Worm (Caenorhabditis elegans): ENCODE results near the gene cnb-1.

The cnb-1 gene

ce11 chrV:11375150-11375792, at the start of gene cnb-1:
Gene cnb-1 (plus strand): TSS chrV:11375742.
- TF ChIP-seq F13C5.2 (tag; optimal IDR thresholded peaks at IDR 0.05) (peak; percentile 13), tbx-11 (GFP tag; IDR thresholded peaks at IDR 0.05) (no peak)

- no peak for TF ChIP-seq ceh-13 (GFP tag; optimal IDR thresholded peaks at IDR 0.05)
- TF ChIP-seq flt-1 (GFP tag; IDR thresholded peaks at IDR 0.05): peak; percentile 50; the same call in 1 of the 2 replicates
Measured at ce11 chrV:11326914-11327367, 48.6 kb upstream of the cnb-1 start, which contains the start of gene tmed-10. Gene tmed-10 (minus strand): TSS chrV:11326964.

ce11 chrV:11329100-11329499, 46.4 kb upstream of the cnb-1 start, which contains the start of gene F47G9.6:
Gene F47G9.6 (plus strand): TSS chrV:11329400.
- TF ChIP-seq tbx-11 (GFP tag; IDR thresholded peaks at IDR 0.05) (no peak), ceh-13 (GFP tag; optimal IDR thresholded peaks at IDR 0.05) (no peak), sea-1 (GFP tag; conservative IDR thresholded peaks at IDR 0.05) (no peak), ets-7 (tag; optimal IDR thresholded peaks at IDR 0.05) (no peak), hmg-4 (GFP tag; optimal IDR thresholded peaks at IDR 0.05) (no peak), ceh-36 (tag; optimal IDR thresholded peaks at IDR 0.05) (no peak), B0310.2 (tag; optimal IDR thresholded peaks at IDR 0.05) (no peak), F13C5.2 (tag; optimal IDR thresholded peaks at IDR 0.05) (no peak), aly-1 (tag; optimal IDR thresholded peaks at IDR 0.05) (no peak), pes-1 (GFP tag; IDR thresholded peaks at IDR 0.05) (no peak), hmbx-1 (tag; optimal IDR thresholded peaks at IDR 0.05) (no peak), tra-4 (tag; optimal IDR thresholded peaks at IDR 0.05) (no peak), tbx-37 (GFP tag; conservative IDR thresholded peaks at IDR 0.05) (no peak), ama-1 (optimal IDR thresholded peaks at IDR 0.05) (no peak), hnd-1 (tag; optimal IDR thresholded peaks at IDR 0.05) (no peak), scrt-1 (GFP tag; IDR thresholded peaks at IDR 0.05) (no peak), flt-1 (GFP tag; IDR thresholded peaks at IDR 0.05) (no peak)

ce11 chrV:11331811-11332210, 43.7 kb upstream of the cnb-1 start:
- TF ChIP-seq flt-1 (GFP tag; IDR thresholded peaks at IDR 0.05): 0 out of 2 replicates have a peak, but pooled peaks have one; percentile 30

ce11 chrV:11334193-11334592, 41.3 kb upstream of the cnb-1 start, which contains the start of gene T02E9.6:
Gene T02E9.6 (minus strand): TSS chrV:11334293.
- TF ChIP-seq aly-1 (tag; optimal IDR thresholded peaks at IDR 0.05): no peak

- no peak for TF ChIP-seq flt-1 (GFP tag; IDR thresholded peaks at IDR 0.05)
- TF ChIP-seq hmg-4 (GFP tag; optimal IDR thresholded peaks at IDR 0.05): no peak
- TF ChIP-seq ama-1 (optimal IDR thresholded peaks at IDR 0.05): no peak
- TF ChIP-seq scrt-1 (GFP tag; IDR thresholded peaks at IDR 0.05): no peak
- TF ChIP-seq ets-7 (tag; optimal IDR thresholded peaks at IDR 0.05): no peak
- no peak for TF ChIP-seq B0310.2 (tag; optimal IDR thresholded peaks at IDR 0.05)
- no peak for TF ChIP-seq ceh-13 (GFP tag; optimal IDR thresholded peaks at IDR 0.05)
- no peak for TF ChIP-seq aly-1 (tag; optimal IDR thresholded peaks at IDR 0.05)
- TF ChIP-seq hnd-1 (tag; optimal IDR thresholded peaks at IDR 0.05): no peak
- no peak for TF ChIP-seq tbx-37 (GFP tag; conservative IDR thresholded peaks at IDR 0.05)
- TF ChIP-seq ceh-36 (tag; optimal IDR thresholded peaks at IDR 0.05): no peak
- no peak for TF ChIP-seq F13C5.2 (tag; optimal IDR thresholded peaks at IDR 0.05)
- no peak for TF ChIP-seq pes-1 (GFP tag; IDR thresholded peaks at IDR 0.05)
- TF ChIP-seq tra-4 (tag; optimal IDR thresholded peaks at IDR 0.05): no peak
- no peak for TF ChIP-seq hmbx-1 (tag; optimal IDR thresholded peaks at IDR 0.05)
- TF ChIP-seq sea-1 (GFP tag; conservative IDR thresholded peaks at IDR 0.05): no peak
- no peak for TF ChIP-seq tbx-11 (GFP tag; IDR thresholded peaks at IDR 0.05)
Measured at ce11 chrV:11335757-11336418, 39.7 kb upstream of the cnb-1 start.

- TF ChIP-seq tra-4 (tag; optimal IDR thresholded peaks at IDR 0.05): no peak
- TF ChIP-seq B0310.2 (tag; optimal IDR thresholded peaks at IDR 0.05): no peak
- TF ChIP-seq ceh-13 (GFP tag; optimal IDR thresholded peaks at IDR 0.05): no peak
- no peak for TF ChIP-seq tbx-37 (GFP tag; conservative IDR thresholded peaks at IDR 0.05)
- TF ChIP-seq hmg-4 (GFP tag; optimal IDR thresholded peaks at IDR 0.05): no peak
- TF ChIP-seq ceh-36 (tag; optimal IDR thresholded peaks at IDR 0.05): no peak
- no peak for TF ChIP-seq ets-7 (tag; optimal IDR thresholded peaks at IDR 0.05)
Measured at ce11 chrV:11336877-11337276, 38.7 kb upstream of the cnb-1 start.

ce11 chrV:11341130-11341675, 34.3 kb upstream of the cnb-1 start:
- TF ChIP-seq B0310.2 (tag; optimal IDR thresholded peaks at IDR 0.05) (no peak), sea-1 (GFP tag; conservative IDR thresholded peaks at IDR 0.05) (no peak), scrt-1 (GFP tag; IDR thresholded peaks at IDR 0.05) (0 out of 2 replicates have a peak, but pooled peaks have one; percentile 32), ceh-36 (tag; optimal IDR thresholded peaks at IDR 0.05) (no peak), F13C5.2 (tag; optimal IDR thresholded peaks at IDR 0.05) (no peak), tra-4 (tag; optimal IDR thresholded peaks at IDR 0.05) (no peak), ceh-13 (GFP tag; optimal IDR thresholded peaks at IDR 0.05) (no peak), pes-1 (GFP tag; IDR thresholded peaks at IDR 0.05) (no peak), tbx-11 (GFP tag; IDR thresholded peaks at IDR 0.05) (no peak), hmg-4 (GFP tag; optimal IDR thresholded peaks at IDR 0.05) (peak; percentile 20)

Data from whole organism, early embryonic.